5 fruit fly cellular contexts compared by ENCODE assay signal in the genomic region with DNA sequence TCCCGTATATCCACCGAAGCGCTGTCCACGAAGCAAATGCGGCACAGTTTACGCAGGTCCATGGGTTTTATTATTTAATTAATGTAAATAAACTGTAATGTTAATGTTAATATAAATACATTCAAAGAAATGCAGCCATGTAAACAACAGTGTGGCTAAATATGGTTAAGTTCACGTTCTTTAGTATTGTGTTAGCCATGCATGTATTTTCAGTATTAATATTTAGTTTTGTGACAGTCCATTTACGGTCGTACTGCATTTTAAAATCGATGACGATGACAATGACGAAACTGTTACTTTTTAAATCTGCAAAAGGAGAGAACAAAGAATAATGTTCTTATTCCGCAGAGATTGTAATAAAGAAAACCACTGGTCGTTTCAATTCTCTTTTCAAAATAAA.
TF ChIP-seq lines count a peak whose summit lies in the region.

A gene (minus strand): TSS at position 163 of the 400 bp plus-strand sequence.

- TF ChIP-seq CTCF in whole organism, embryonic (GFP tag; optimal IDR thresholded peaks at IDR 0.05; lab: Kevin White, UChicago), result no peak

TF ChIP-seq in whole organism, adult, 20 proteins besides CTCF, POLR2A, EP300 and RAD21:
- peak; percentile 67 for TF ChIP-seq CG14711 (tag; optimal IDR thresholded peaks at IDR 0.05; lab: Kevin White, UChicago)
- TF ChIP-seq CG11617 (GFP tag; optimal IDR thresholded peaks at IDR 0.05; lab: Kevin White, UChicago), result no peak
- no peak for TF ChIP-seq CG7101 (tag; optimal IDR thresholded peaks at IDR 0.05; lab: Kevin White, UChicago)
- TF ChIP-seq CG5204 (GFP tag; optimal IDR thresholded peaks at IDR 0.05; lab: Kevin White, UChicago), result no peak
- TF ChIP-seq CG7045 (GFP tag; optimal IDR thresholded peaks at IDR 0.05; lab: Kevin White, UChicago), result no peak
- TF ChIP-seq toe (GFP tag; optimal IDR thresholded peaks at IDR 0.05; lab: Kevin White, UChicago), result no peak
- peak; percentile 34 for TF ChIP-seq tj (GFP tag; optimal IDR thresholded peaks at IDR 0.05; lab: Kevin White, UChicago)
- no peak for TF ChIP-seq CG33017 (tag; optimal IDR thresholded peaks at IDR 0.05; lab: Kevin White, UChicago)
- TF ChIP-seq bab1 (GFP tag; optimal IDR thresholded peaks at IDR 0.05; lab: Kevin White, UChicago), result peak; percentile 46

TF ChIP-seq in whole organism, embryonic, 481 proteins besides CTCF, POLR2A, EP300 and RAD21 (continues in another document):
- TF ChIP-seq unpg (GFP tag; optimal IDR thresholded peaks at IDR 0.05; lab: Kevin White, UChicago) (no peak), CG3065 (GFP tag; optimal IDR thresholded peaks at IDR 0.05; lab: Kevin White, UChicago) (no peak), phol (tag; optimal IDR thresholded peaks at IDR 0.05; lab: Kevin White, UChicago) (peak; percentile 45), CG2116 (GFP tag; optimal IDR thresholded peaks at IDR 0.05; lab: Kevin White, UChicago) (peak; percentile 81), da (GFP tag; optimal IDR thresholded peaks at IDR 0.05; lab: Kevin White, UChicago) (no peak), CG33213 (GFP tag; optimal IDR thresholded peaks at IDR 0.05; lab: Kevin White, UChicago) (no peak), CG15514 (GFP tag; optimal IDR thresholded peaks at IDR 0.05; lab: Kevin White, UChicago) (peak; percentile 39), CG9797 (GFP tag; optimal IDR thresholded peaks at IDR 0.05; lab: Kevin White, UChicago) (peak; percentile 72), CG3281 (GFP tag; optimal IDR thresholded peaks at IDR 0.05; lab: Kevin White, UChicago) (no peak), trem (tag; optimal IDR thresholded peaks at IDR 0.05; lab: Kevin White, UChicago) (peak; percentile 58), Myb (GFP tag; optimal IDR thresholded peaks at IDR 0.05; lab: Kevin White, UChicago) (peak; percentile 93), luna (GFP tag; optimal IDR thresholded peaks at IDR 0.05; lab: Kevin White, UChicago) (no peak), D19B (GFP tag; optimal IDR thresholded peaks at IDR 0.05; lab: Kevin White, UChicago) (no peak), fd3F (GFP tag; optimal IDR thresholded peaks at IDR 0.05; lab: Kevin White, UChicago) (no peak), CG10431 (GFP tag; optimal IDR thresholded peaks at IDR 0.05; lab: Kevin White, UChicago) (peak; percentile 36), sc (optimal IDR thresholded peaks at IDR 0.05; lab: Kevin White, UChicago) (no peak), sc (GFP tag; optimal IDR thresholded peaks at IDR 0.05; lab: Kevin White, UChicago) (no peak), CG9215 (GFP tag; IDR thresholded peaks at IDR 0.05; lab: Robert Waterston, UW) (no peak), bsh (GFP tag; optimal IDR thresholded peaks at IDR 0.05; lab: Kevin White, UChicago) (no peak), Dll (GFP tag; IDR thresholded peaks at IDR 0.05; lab: Robert Waterston, UW; ENCODE audit: partially characterized antibody) (0 out of 4 replicates have a peak, but pooled peaks have one; percentile 36)

TF ChIP-seq in whole organism, prepupa, 60 proteins besides CTCF, POLR2A, EP300 and RAD21:
- TF ChIP-seq fkh (GFP tag; optimal IDR thresholded peaks at IDR 0.05; lab: Kevin White, UChicago), result peak; percentile 86
- no peak for TF ChIP-seq Blimp-1 (GFP tag; optimal IDR thresholded peaks at IDR 0.05; lab: Kevin White, UChicago)
- no peak for TF ChIP-seq dac (GFP tag; optimal IDR thresholded peaks at IDR 0.05; lab: Kevin White, UChicago)
- no peak for TF ChIP-seq CG32006 (GFP tag; optimal IDR thresholded peaks at IDR 0.05; lab: Kevin White, UChicago)
- TF ChIP-seq lz (GFP tag; optimal IDR thresholded peaks at IDR 0.05; lab: Kevin White, UChicago), result no peak
- peak; percentile 10 for TF ChIP-seq Sox14 (GFP tag; optimal IDR thresholded peaks at IDR 0.05; lab: Kevin White, UChicago)
- TF ChIP-seq CG10631 (GFP tag; optimal IDR thresholded peaks at IDR 0.05; lab: Kevin White, UChicago), result no peak
- no peak for TF ChIP-seq Smox (GFP tag; optimal IDR thresholded peaks at IDR 0.05; lab: Kevin White, UChicago)

TF ChIP-seq in whole organism, pupa, 21 proteins besides CTCF, POLR2A, EP300 and RAD21:
- TF ChIP-seq D1 (tag; optimal IDR thresholded peaks at IDR 0.05; lab: Kevin White, UChicago) (peak; percentile 54), CG13204 (GFP tag; optimal IDR thresholded peaks at IDR 0.05; lab: Kevin White, UChicago) (no peak)

TF ChIP-seq in whole organism, wandering third instar larva, 38 proteins besides CTCF, POLR2A, EP300 and RAD21:
- TF ChIP-seq brk (GFP tag; optimal IDR thresholded peaks at IDR 0.05; lab: Kevin White, UChicago) (peak; percentile 58), CG9705 (GFP tag; optimal IDR thresholded peaks at IDR 0.05; lab: Kevin White, UChicago) (no peak), h (GFP tag; optimal IDR thresholded peaks at IDR 0.05; lab: Kevin White, UChicago) (no peak)
